Fruit fly (Drosophila melanogaster): Measurements from ENCODE around the gene CG33298.

CG33298 gene

DNA sequence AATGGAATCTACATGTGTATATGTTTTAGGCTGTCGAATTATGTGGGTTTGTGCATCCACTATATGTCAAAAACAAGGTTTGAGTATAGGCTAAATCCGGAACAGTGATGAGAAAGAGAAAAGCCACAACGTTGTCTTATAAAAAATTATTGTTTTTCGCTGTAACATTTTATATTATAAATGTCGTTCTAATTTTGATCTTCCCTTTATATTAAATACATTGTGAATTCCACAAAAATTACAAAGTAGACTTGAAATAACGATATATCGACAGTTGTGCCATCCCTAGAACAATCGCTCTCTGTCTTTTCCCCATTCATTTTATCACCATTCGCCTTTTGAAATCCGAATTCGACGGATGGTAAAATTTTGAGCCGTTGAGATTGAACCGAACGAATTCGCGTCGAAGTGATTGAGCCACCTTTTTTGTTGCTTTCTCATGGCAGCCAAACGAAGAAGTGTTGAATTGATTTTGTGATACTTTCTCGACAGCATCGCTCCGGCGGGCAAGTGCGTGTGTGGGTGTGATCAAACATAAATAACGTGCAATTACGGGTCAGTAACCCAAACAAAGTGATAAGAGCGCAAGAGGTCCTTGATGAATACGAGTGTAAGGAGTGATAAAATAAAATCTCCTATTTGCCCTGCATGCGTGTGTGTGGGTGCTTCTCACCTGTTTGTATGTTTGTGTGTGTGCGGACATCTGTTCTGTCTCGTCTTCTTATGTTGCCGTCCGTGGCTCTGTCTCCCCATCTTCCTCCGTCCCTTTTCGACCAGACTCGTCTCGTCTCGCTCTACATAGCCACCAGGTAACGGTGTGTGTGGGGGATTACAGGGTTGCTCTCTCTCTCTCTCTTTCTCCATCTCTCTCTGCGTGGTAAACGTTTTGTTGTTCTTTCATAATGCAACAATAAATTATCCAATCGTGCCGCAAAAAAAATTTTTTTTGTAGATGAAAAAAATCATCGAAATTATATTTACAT, 25.9 kb downstream of the CG33298 start, which contains the start of gene Oatp30B (continued):
- peak; percentile 94 for TF ChIP-seq acj6 (GFP tag; optimal IDR thresholded peaks at IDR 0.05)
- TF ChIP-seq Hr39 (GFP tag; optimal IDR thresholded peaks at IDR 0.05), result peak; percentile 94
- peak; percentile 66 for TF ChIP-seq CG9139 (GFP tag; optimal IDR thresholded peaks at IDR 0.05)
- TF ChIP-seq Met (GFP tag; optimal IDR thresholded peaks at IDR 0.05), result peak; percentile 93
- TF ChIP-seq spab (GFP tag; optimal IDR thresholded peaks at IDR 0.05), result peak; percentile 60
- TF ChIP-seq fd59A (GFP tag; optimal IDR thresholded peaks at IDR 0.05), result peak; percentile 74
- TF ChIP-seq Sox14 (GFP tag; optimal IDR thresholded peaks at IDR 0.05), result peak; percentile 95
- peak; percentile 97 for TF ChIP-seq Eip78C (GFP tag)
- TF ChIP-seq dac (GFP tag; optimal IDR thresholded peaks at IDR 0.05), result peak; percentile 75
- TF ChIP-seq CG11902 (GFP tag; optimal IDR thresholded peaks at IDR 0.05), result peak; percentile 89
- TF ChIP-seq Eip75B (GFP tag; optimal IDR thresholded peaks at IDR 0.05), result peak; percentile 93
- peak; percentile 90 for TF ChIP-seq CG8632 (GFP tag; optimal IDR thresholded peaks at IDR 0.05)
- peak; percentile 53 for TF ChIP-seq fkh (GFP tag; optimal IDR thresholded peaks at IDR 0.05)
- TF ChIP-seq Hr38 (GFP tag; optimal IDR thresholded peaks at IDR 0.05), result peak; percentile 21
- peak; percentile 81 to 83 for TF ChIP-seq salr (GFP tag; optimal IDR thresholded peaks at IDR 0.05)
- TF ChIP-seq CG10669 (GFP tag; optimal IDR thresholded peaks at IDR 0.05), result peak; percentile 87
- TF ChIP-seq Smox (GFP tag; optimal IDR thresholded peaks at IDR 0.05), result peak; percentile 96
- TF ChIP-seq CG6163 (GFP tag; IDR thresholded peaks at IDR 0.05), result peak; percentile 97
- peak; percentile 95 for TF ChIP-seq CG10631 (GFP tag; optimal IDR thresholded peaks at IDR 0.05)
- TF ChIP-seq CG11294 (GFP tag; IDR thresholded peaks at IDR 0.05), result peak; percentile 89; the same call in 1 of the 2 replicates
- TF ChIP-seq ss (GFP tag; optimal IDR thresholded peaks at IDR 0.05), result peak; percentile 57 to 83
- peak; percentile 92 for TF ChIP-seq CG15336 (GFP tag; IDR thresholded peaks at IDR 0.05)
- TF ChIP-seq CG7368 (GFP tag; optimal IDR thresholded peaks at IDR 0.05), result peak; percentile 88
- peak; percentile 79 for TF ChIP-seq CG6808 (GFP tag; optimal IDR thresholded peaks at IDR 0.05)
- TF ChIP-seq Hr4 (GFP tag; optimal IDR thresholded peaks at IDR 0.05), result peak; percentile 93
- peak; percentile 95 for TF ChIP-seq OdsH (GFP tag; optimal IDR thresholded peaks at IDR 0.05)
- peak; percentile 71 for TF ChIP-seq CG6854 (GFP tag; optimal IDR thresholded peaks at IDR 0.05)
- peak; percentile 93 for TF ChIP-seq CG3919 (GFP tag; optimal IDR thresholded peaks at IDR 0.05)
- TF ChIP-seq Ets21C (GFP tag; optimal IDR thresholded peaks at IDR 0.05), result peak; percentile 90
- peak; percentile 97 for TF ChIP-seq CG31627 (GFP tag; optimal IDR thresholded peaks at IDR 0.05)
- peak; percentile 83 for TF ChIP-seq Lpt (GFP tag; optimal IDR thresholded peaks at IDR 0.05)
- TF ChIP-seq CG8319 (GFP tag; optimal IDR thresholded peaks at IDR 0.05), result peak; percentile 85
- peak; percentile 92 for TF ChIP-seq topi (GFP tag; optimal IDR thresholded peaks at IDR 0.05)

DNA sequence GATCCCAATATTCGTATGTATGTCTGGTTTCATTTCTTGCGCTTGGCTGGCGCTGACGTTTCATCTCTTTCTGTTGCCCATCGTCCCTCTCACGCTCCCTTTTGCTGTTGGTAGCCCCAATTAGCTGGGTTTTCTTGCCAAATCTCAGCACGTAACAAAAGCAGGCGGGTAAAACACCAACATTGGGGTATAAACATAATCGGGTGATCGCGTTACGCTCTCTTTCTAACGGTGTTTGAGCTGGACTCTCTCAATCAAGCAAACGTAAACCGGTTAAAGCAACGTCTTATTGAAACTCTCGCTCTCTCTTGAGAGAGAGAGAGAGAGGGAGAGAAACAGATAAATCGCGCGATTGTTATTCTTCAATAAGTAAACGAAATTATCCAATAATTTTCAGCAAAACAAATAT, 27.5 kb downstream of the CG33298 start:
- no peak for TF ChIP-seq CG6276 (GFP tag; optimal IDR thresholded peaks at IDR 0.05)
- TF ChIP-seq CG6808 (GFP tag; optimal IDR thresholded peaks at IDR 0.05), result no peak
- TF ChIP-seq Blimp-1 (GFP tag; optimal IDR thresholded peaks at IDR 0.05), result no peak
- TF ChIP-seq vri (GFP tag; optimal IDR thresholded peaks at IDR 0.05), result peak; percentile 2
- TF ChIP-seq CG15336 (GFP tag; IDR thresholded peaks at IDR 0.05), result peak; percentile 34; the same call in 1 of the 2 replicates
- TF ChIP-seq Eip78C (GFP tag), result peak; percentile 42
- TF ChIP-seq CG10631 (GFP tag; optimal IDR thresholded peaks at IDR 0.05), result no peak

DNA sequence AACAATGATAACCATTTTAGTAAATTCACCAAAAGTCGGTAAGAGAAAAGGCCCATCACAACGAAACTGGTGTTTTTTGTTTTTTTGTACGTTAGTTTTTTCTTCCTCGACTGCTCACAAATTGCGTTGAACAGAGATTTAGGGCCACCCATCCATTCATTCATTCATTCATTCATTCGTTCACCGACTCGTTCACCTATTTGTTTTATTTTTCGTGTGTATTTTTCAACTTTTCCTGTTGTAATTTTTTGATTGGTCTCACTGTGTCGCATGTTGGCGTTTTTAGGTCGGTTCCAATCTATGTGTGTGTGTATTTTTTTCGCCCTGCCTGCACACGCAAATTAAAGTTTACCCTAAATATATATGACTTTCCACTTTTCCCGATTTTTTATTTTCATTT, 29.6 kb downstream of the CG33298 start:
- TF ChIP-seq CG6276 (GFP tag; optimal IDR thresholded peaks at IDR 0.05), result no peak
- peak; percentile 36 for TF ChIP-seq Eip78C (GFP tag)

All from whole organism, prepupa.